Fruit fly (Drosophila melanogaster) S2 (cell line): ENCODE data around the gene Nhe2.

ENCODE experiments used
- CG8478 ChIP-seq: fragments of >200 bp; optimal IDR thresholded peaks from 2 replicates; lab custom pipeline; 2018
- CTCF ChIP-seq, 2 experiments: fragments of >200 bp; optimal IDR thresholded peaks; 2 replicates each; lab custom pipeline; 2018

DNA sequence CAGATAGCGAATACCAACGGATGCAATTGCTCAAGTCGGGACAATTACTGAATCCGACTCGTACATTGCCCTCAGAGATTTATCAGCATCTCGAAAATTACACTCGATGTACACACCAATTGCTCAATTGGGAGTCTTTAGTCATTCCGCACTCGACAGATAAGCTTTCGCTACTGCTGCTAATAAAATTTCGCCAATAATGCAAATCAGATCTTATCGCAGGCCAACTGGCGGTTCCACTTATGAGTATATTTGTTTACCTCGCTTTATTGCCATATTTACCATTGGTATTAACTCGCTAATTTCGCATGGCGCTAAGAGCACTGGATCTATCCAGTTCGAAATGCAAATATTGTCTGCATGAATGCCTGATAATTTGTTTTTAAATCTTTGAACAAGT is 9.2 kb downstream of the Nhe2 start:
- TF ChIP-seq CG8478 (lab: Kevin White, UChicago) (no peak), CTCF (optimal IDR thresholded peaks at IDR 0.05; lab: Kevin White, UChicago) (no peak)
